Fruit fly (Drosophila melanogaster) whole organism, prepupa: ENCODE results near the gene CG13058.

ENCODE experiments used
- Blimp-1 ChIP-seq: fragments of 200-800 bp; sonication (Bioruptor generic); optimal IDR thresholded peaks from 3 replicates; lab custom pipeline; 2017; ENCODE audit warnings: missing biosample characterization, missing genetic modification characterization, mild to moderate bottlenecking, moderate library complexity, missing genetic modification reagents
- CG10631 ChIP-seq: fragments of 200-800 bp; sonication (Bioruptor generic); optimal IDR thresholded peaks from 2 replicates; lab custom pipeline; 2016; ENCODE audit warnings: missing biosample characterization, missing genetic modification characterization
- CG10669 ChIP-seq: fragments of 200-800 bp; sonication (Bioruptor generic); optimal IDR thresholded peaks from 3 replicates; lab custom pipeline; 2018; ENCODE audit warnings: missing biosample characterization, mild to moderate bottlenecking, missing genetic modification characterization, moderate library complexity
- CG15336 ChIP-seq: fragments of 200-800 bp; sonication (Bioruptor generic); IDR thresholded peaks from 2 replicates; pipeline ENCODE4 v1.3.6; 2022; ENCODE audit warnings: missing biosample characterization, missing genetic modification characterization
- CG16779 ChIP-seq: fragments of 200-800 bp; sonication (Bioruptor generic); optimal IDR thresholded peaks from 3 replicates; lab custom pipeline; 2017; ENCODE audit warnings: missing biosample characterization, mild to moderate bottlenecking, missing genetic modification characterization
- CG3032 ChIP-seq: fragments of 200-800 bp; optimal IDR thresholded peaks from 2 replicates; lab custom pipeline; 2019; ENCODE audit warnings: missing biosample characterization, mild to moderate bottlenecking, missing genetic modification characterization, moderate library complexity
- CG32006 ChIP-seq: fragments of 200-800 bp; sonication (Bioruptor generic); optimal IDR thresholded peaks from 3 replicates; lab custom pipeline; 2017; ENCODE audit warnings: missing biosample characterization, mild to moderate bottlenecking, missing genetic modification characterization
- CG34406 ChIP-seq: fragments of 200-800 bp; sonication (Bioruptor generic); optimal IDR thresholded peaks from 3 replicates; lab custom pipeline; 2016; ENCODE audit warnings: missing biosample characterization, missing genetic modification characterization
- CG4318 ChIP-seq: fragments of 200-800 bp; sonication (Bioruptor generic); optimal IDR thresholded peaks from 3 replicates; lab custom pipeline; 2017; ENCODE audit warnings: missing biosample characterization, mild to moderate bottlenecking, missing genetic modification characterization
- CG6808 ChIP-seq: fragments of 200-800 bp; sonication (Bioruptor generic); optimal IDR thresholded peaks from 3 replicates; lab custom pipeline; 2017; ENCODE audit warnings: missing biosample characterization, missing genetic modification characterization, mild to moderate bottlenecking, moderate library complexity, missing genetic modification reagents
- CG6854 ChIP-seq: fragments of 200-800 bp; sonication (Bioruptor generic); optimal IDR thresholded peaks from 2 replicates; lab custom pipeline; 2017; ENCODE audit warnings: missing biosample characterization, mild to moderate bottlenecking, missing genetic modification characterization
- CG7368 ChIP-seq: fragments of 200-800 bp; sonication (Bioruptor generic); optimal IDR thresholded peaks from 3 replicates; lab custom pipeline; 2016; ENCODE audit warnings: missing biosample characterization, missing genetic modification characterization
- CG8119 ChIP-seq: fragments of 200-800 bp; sonication (Bioruptor generic); IDR thresholded peaks from 3 replicates; pipeline ENCODE4 v1.3.6; 2022; ENCODE audit warnings: missing biosample characterization, missing genetic modification characterization
- CG8319 ChIP-seq: fragments of 200-800 bp; sonication (Bioruptor generic); optimal IDR thresholded peaks from 3 replicates; lab custom pipeline; 2016; ENCODE audit warnings: missing biosample characterization, missing genetic modification characterization
- CG8632 ChIP-seq: fragments of 200-800 bp; sonication (Bioruptor generic); optimal IDR thresholded peaks from 3 replicates; lab custom pipeline; 2016; ENCODE audit warnings: missing biosample characterization, missing genetic modification characterization
- Eip75B ChIP-seq: fragments of 200-800 bp; sonication (Bioruptor generic); optimal IDR thresholded peaks from 3 replicates; lab custom pipeline; 2016; ENCODE audit warnings: missing biosample characterization, missing genetic modification characterization
- Eip78C ChIP-seq: fragments of 200-800 bp; sonication (Bioruptor generic); peaks from one replicate; lab custom pipeline; 2016; ENCODE audit warnings: missing biosample characterization, missing genetic modification characterization
- Eip93F ChIP-seq: fragments of 200-800 bp; sonication (Bioruptor generic); optimal IDR thresholded peaks from 2 replicates; lab custom pipeline; 2016; ENCODE audit warnings: missing biosample characterization, mild to moderate bottlenecking, missing genetic modification characterization
- Ets96B ChIP-seq: fragments of 200-800 bp; optimal IDR thresholded peaks from 2 replicates; lab custom pipeline; 2019; ENCODE audit warnings: missing biosample characterization, mild to moderate bottlenecking, missing genetic modification characterization, moderate library complexity
- Hr4 ChIP-seq: fragments of 200-800 bp; sonication (Bioruptor generic); optimal IDR thresholded peaks from 3 replicates; lab custom pipeline; 2016; ENCODE audit warnings: missing biosample characterization, missing genetic modification characterization
- Lpt ChIP-seq: fragments of 200-800 bp; sonication (Bioruptor generic); optimal IDR thresholded peaks from 3 replicates; lab custom pipeline; 2016; ENCODE audit warnings: missing biosample characterization, missing genetic modification characterization
- Sox102F ChIP-seq: fragments of 200-800 bp; sonication (Bioruptor generic); optimal IDR thresholded peaks from 2 replicates; lab custom pipeline; 2016; ENCODE audit warnings: missing biosample characterization, mild to moderate bottlenecking, missing genetic modification characterization
- Sox15 ChIP-seq: fragments of 200-800 bp; sonication (Bioruptor generic); optimal IDR thresholded peaks from 3 replicates; lab custom pipeline; 2016; ENCODE audit warnings: missing biosample characterization, missing genetic modification characterization
- acj6 ChIP-seq: fragments of 200-800 bp; sonication (Bioruptor generic); optimal IDR thresholded peaks from 3 replicates; lab custom pipeline; 2016; ENCODE audit warnings: missing biosample characterization, missing genetic modification characterization
- cyc ChIP-seq: fragments of 200-800 bp; sonication (Bioruptor generic); optimal IDR thresholded peaks from 3 replicates; lab custom pipeline; 2016; ENCODE audit warnings: missing biosample characterization, missing genetic modification characterization
- dsx ChIP-seq: fragments of 200-800 bp; optimal IDR thresholded peaks from 3 replicates; lab custom pipeline; 2019; ENCODE audit warnings: missing biosample characterization, mild to moderate bottlenecking, missing genetic modification characterization, moderate library complexity; ENCODE audit not compliant: poor library complexity, severe bottlenecking
- fkh ChIP-seq: fragments of 200-800 bp; sonication (Bioruptor generic); optimal IDR thresholded peaks from 3 replicates; lab custom pipeline; 2017; ENCODE audit warnings: missing biosample characterization, mild to moderate bottlenecking, missing genetic modification characterization, moderate library complexity
- net ChIP-seq: fragments of 200-800 bp; sonication (Bioruptor generic); optimal IDR thresholded peaks from 3 replicates; lab custom pipeline; 2016; ENCODE audit warnings: missing biosample characterization, missing genetic modification characterization
- ss ChIP-seq, 2 experiments: fragments of 200-800 bp; sonication (Bioruptor generic); optimal IDR thresholded peaks; 2 replicates in 1 of 2; 3 replicates in 1 of 2; lab custom pipeline; 2017 to 2018; ENCODE audit warnings: mild to moderate bottlenecking in 2 of 2, missing biosample characterization in 2 of 2, missing genetic modification characterization in 2 of 2, moderate library complexity in 1 of 2
- svp ChIP-seq: fragments of 200-800 bp; sonication (Bioruptor generic); peaks from one replicate; lab custom pipeline; 2016; ENCODE audit warnings: missing biosample characterization, missing genetic modification characterization
- vri ChIP-seq: fragments of 200-800 bp; sonication (Bioruptor generic); optimal IDR thresholded peaks from 3 replicates; lab custom pipeline; 2016; ENCODE audit warnings: missing biosample characterization, mild to moderate bottlenecking, missing genetic modification characterization

Gene CG13058

DNA sequence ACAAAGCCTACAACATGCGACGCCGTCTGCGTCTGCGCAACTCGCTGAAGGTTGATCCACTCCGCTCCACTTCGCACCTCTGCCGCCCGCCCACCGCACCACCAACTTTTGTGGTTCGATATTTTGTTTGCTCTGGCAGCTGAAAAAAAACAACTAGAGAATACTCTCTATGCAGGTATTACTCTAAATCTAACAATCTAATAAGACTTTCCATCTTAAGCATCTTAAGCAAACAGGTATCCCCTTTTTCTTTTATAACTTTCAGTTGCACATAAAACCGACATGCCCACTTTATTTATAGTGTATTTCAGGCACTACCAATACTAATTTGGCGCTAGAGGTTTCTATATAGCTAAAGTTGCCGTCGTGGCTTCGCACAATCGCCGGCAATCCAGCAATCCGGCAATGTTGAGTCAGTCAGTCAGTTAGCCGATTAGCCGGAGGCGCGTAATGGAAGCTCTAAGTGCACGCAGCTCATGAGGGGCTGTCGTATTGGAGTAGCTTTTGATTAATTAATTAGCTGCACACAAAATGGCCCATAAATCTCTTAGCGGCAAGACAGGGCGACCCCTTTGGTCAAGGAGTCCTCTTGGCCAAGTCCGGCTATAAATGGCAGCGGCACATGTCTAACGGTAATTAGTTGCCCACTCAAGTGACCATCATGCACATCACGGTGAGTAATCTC, at the start of gene CG13058 (continued):
- TF ChIP-seq Eip93F (GFP tag; lab: Kevin White, UChicago), result no peak
- no peak for TF ChIP-seq Sox15
- TF ChIP-seq Blimp-1 (GFP tag; lab: Kevin White, UChicago), result no peak
- peak; percentile 70 for TF ChIP-seq Eip78C (GFP tag; lab: Kevin White, UChicago)
- TF ChIP-seq CG7368 (GFP tag; lab: Kevin White, UChicago), result no peak
- TF ChIP-seq CG34406, result no peak
- no peak for TF ChIP-seq Sox102F (GFP tag; lab: Kevin White, UChicago)
- no peak for TF ChIP-seq ss (GFP tag; optimal IDR thresholded peaks at IDR 0.05; lab: Kevin White, UChicago)
- TF ChIP-seq CG6854 (GFP tag; lab: Kevin White, UChicago), result no peak

DNA sequence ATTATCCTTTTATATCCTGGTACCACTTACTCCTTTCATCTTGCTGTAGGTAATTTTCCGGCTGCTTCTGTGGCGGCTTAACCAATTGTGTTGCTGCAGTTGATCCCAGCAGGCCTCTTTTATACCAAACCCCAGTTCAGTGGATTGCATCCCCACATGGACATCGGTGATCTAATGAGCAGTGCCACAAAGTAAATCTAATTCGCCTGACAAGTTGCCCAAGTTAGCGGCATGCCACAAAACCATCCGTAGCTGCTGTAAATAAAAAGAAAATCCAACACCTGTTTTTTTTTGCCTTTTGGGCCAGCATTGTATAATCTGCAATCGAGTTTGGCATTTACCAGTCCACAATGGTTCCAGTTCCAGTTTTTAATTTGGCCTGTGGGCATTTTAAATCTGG, 49.5 kb upstream of the CG13058 start, which contains the start of gene CG13050:
TSS of gene CG13050 (minus strand) at position 101 of the 400 bp plus-strand sequence.
- TF ChIP-seq svp (GFP tag; lab: Kevin White, UChicago) (no peak), vri (GFP tag; lab: Kevin White, UChicago) (no peak), Lpt (no peak), CG10669 (no peak), CG8319 (no peak)

DNA sequence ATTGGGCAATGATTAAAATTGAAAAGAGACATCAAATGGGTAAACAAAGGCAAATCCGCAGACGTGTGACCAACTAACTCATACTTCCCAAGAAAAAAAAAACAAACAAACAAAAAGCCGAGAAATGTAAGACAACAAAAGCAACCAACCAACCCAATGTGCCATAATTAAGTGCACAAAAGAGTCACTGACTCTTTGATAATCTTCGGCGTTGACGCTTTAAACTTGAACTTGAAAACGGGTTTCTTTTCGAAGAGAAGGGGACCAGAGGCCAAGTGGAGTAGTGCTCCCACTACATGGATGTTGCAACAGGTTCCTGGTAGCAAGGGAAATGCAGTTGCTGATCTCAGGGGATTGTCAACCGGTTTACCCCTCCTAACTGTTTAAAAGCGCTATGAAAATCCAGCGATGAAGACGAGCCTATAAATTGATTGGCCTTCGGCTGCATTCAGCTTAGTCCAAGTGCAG, 48.6 kb upstream of the CG13058 start, which contains the start of gene CG13064:
TSS of gene CG13064 (plus strand) at position 418 of the 468 bp plus-strand sequence.
- TF ChIP-seq Eip78C (GFP tag; lab: Kevin White, UChicago) (peak; percentile 53), CG3032 (tag; lab: Kevin White, UChicago) (no peak), CG8632 (GFP tag; lab: Kevin White, UChicago) (no peak), dsx (GFP tag; lab: Kevin White, UChicago) (peak; percentile 55), Sox102F (GFP tag; lab: Kevin White, UChicago) (peak; percentile 19), ss (GFP tag; optimal IDR thresholded peaks at IDR 0.05; lab: Kevin White, UChicago) (peak in 1 of 2 experiments; percentile 63), cyc (GFP tag; lab: Kevin White, UChicago) (no peak), Eip75B (GFP tag; lab: Kevin White, UChicago) (peak; percentile 47), Lpt (peak; percentile 8), net (GFP tag; lab: Kevin White, UChicago) (no peak)

DNA sequence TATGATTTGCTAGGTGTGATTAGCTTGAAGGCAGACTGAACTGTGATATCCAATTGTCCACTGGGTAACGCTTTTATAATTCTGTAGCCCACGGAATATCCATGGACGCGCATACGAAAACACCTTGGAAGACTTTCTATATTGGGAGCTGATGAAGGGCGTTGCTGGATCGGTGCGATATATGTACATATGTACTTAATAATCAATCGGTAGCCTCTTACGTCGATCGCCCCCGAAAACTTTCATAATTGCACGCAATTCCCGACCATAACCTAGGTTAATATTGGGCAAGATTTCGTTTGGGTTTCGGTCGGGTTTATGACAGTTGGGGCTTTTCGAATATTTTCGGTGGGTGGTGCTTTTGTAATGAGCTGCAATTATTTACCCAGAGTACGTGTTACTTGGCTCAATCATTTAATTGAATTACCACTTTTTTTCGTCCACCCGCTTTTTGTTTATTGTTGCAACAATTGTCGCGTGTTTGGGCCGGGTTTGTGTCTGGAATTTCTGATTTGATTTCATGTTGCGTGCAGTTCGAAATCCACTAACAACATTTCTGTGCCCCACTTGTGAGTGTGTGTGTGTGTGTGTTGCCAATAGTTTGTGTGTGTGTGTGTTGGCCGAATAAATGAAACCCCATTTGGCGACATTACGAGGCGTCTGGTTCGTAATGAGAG, 46.6 kb upstream of the CG13058 start, which contains the start of gene CG13049:
TSS of gene CG13049 (minus strand) at position 51 of the 677 bp plus-strand sequence.
- no peak for TF ChIP-seq Hr4
- TF ChIP-seq ss (GFP tag; optimal IDR thresholded peaks at IDR 0.05; lab: Kevin White, UChicago), result peak in 1 of 2 experiments; percentile 62

DNA sequence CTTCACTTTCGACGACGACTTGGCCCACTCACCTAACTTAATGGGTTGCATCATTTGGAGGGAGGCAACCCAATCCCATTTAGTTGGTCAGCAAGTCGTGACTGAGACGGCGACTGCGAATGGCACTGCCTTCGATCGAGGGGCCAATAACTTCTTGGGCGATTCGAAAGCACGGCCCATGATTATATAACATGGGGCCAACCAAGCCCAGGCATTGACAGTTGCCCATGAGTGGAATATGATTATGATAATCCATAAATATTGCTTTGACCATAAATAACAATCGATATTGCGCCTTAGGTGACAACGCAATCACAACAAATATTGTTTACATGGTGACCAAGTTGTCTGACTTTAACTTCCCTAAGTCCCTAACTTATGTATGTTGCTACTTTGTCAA, 44.8 kb upstream of the CG13058 start, which contains the start of gene CG13048:
TSS of gene CG13048 (minus strand) at position 101 of the 400 bp plus-strand sequence.
- TF ChIP-seq CG6854 (GFP tag; lab: Kevin White, UChicago) (no peak), CG4318 (GFP tag; lab: Kevin White, UChicago) (no peak), fkh (GFP tag; lab: Kevin White, UChicago) (no peak)

DNA sequence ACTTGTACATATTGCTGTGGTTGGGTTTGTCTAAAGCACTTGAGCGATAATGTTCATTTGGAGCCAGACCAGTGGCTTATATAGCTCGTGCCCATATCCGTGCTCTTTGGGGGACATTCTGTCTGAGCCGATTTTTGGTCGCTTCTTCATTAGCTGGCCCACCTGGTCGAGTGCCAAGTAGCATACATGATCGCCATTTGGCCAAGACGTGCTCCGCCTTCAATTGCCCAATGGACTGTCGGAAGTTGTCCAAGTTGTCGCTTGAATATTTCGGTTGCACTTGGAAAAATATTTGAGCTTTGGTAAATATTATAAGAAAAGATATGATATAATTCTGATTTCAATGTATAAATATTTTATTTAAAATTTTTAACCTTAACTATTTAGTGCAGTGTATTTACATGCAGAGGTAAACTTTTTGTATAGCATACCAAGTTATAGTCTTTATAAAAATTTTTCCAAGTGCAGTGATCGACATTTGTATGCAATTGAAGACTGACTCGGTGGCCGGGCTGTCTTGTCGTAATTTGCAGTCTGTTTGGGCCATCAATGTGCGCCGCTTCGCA, 43.2 kb upstream of the CG13058 start, which contains the start of gene CG13047:
TSS of gene CG13047 (minus strand) at position 51 of the 566 bp plus-strand sequence.
- TF ChIP-seq CG10631 (GFP tag; lab: Kevin White, UChicago) (peak; percentile 10), Ets96B (tag; lab: Kevin White, UChicago) (peak; percentile 37), CG8119 (GFP tag; lab: Robert Waterston, UW) (no peak), Eip78C (GFP tag; lab: Kevin White, UChicago) (peak; percentile 49), CG32006 (GFP tag; lab: Kevin White, UChicago) (peak; percentile 2), CG10669 (peak; percentile 26), CG3032 (tag; lab: Kevin White, UChicago) (peak; percentile 56), acj6 (GFP tag; lab: Kevin White, UChicago) (peak; percentile 13), CG16779 (tag; lab: Kevin White, UChicago) (no peak), Hr4 (no peak), CG15336 (GFP tag; lab: Robert Waterston, UW) (0 out of 2 replicates have a peak, but pooled peaks have one; percentile 26), CG6808 (GFP tag; lab: Kevin White, UChicago) (peak; percentile 13)
- TF ChIP-seq, all 60 proteins: peak for 9
